Worm (Caenorhabditis elegans): Measurements from ENCODE around the gene git-1.

Gene git-1

ce11 chrX:10553048-10553447, 28.4 kb downstream of the git-1 start:
- no peak for TF ChIP-seq klf-2 (GFP tag; conservative IDR thresholded peaks at IDR 0.05)
- no peak for TF ChIP-seq tab-1 (GFP tag; IDR thresholded peaks at IDR 0.05)
- no peak for TF ChIP-seq med-1 (GFP tag; optimal IDR thresholded peaks at IDR 0.05; ENCODE audit: insufficient read depth)
- TF ChIP-seq flt-1 (GFP tag; IDR thresholded peaks at IDR 0.05) = no peak
- TF ChIP-seq ztf-29 (GFP tag; IDR thresholded peaks at IDR 0.05) = no peak
- no peak for TF ChIP-seq T22C8.4 (GFP tag; IDR thresholded peaks at IDR 0.05)
- no peak for TF ChIP-seq ztf-23 (GFP tag; IDR thresholded peaks at IDR 0.05)
- no peak for TF ChIP-seq ref-1 (GFP tag; conservative IDR thresholded peaks at IDR 0.05)
- TF ChIP-seq cog-1 (tag; optimal IDR thresholded peaks at IDR 0.05) = no peak

- peak; percentile 69 for TF ChIP-seq flt-1 (GFP tag; IDR thresholded peaks at IDR 0.05)
- TF ChIP-seq cog-1 (tag; optimal IDR thresholded peaks at IDR 0.05) = peak; percentile 85
- peak; percentile 79 for TF ChIP-seq ztf-23 (GFP tag; IDR thresholded peaks at IDR 0.05)
- peak; percentile 65 for TF ChIP-seq T22C8.4 (GFP tag; IDR thresholded peaks at IDR 0.05)
- TF ChIP-seq tab-1 (GFP tag; IDR thresholded peaks at IDR 0.05) = peak; percentile 26; the same call in 1 of the 2 replicates
- no peak for TF ChIP-seq med-1 (GFP tag; optimal IDR thresholded peaks at IDR 0.05; ENCODE audit: insufficient read depth)
- no peak for TF ChIP-seq ztf-29 (GFP tag; IDR thresholded peaks at IDR 0.05)
These were observed 30.7 kb downstream of the git-1 start, which contains the start of gene syd-2 for ce11 chrX:10555189-10555964. syd-2 (minus strand) TSS chrX:10555239.

- TF ChIP-seq T22C8.4 (GFP tag; IDR thresholded peaks at IDR 0.05) (no peak), tab-1 (GFP tag; IDR thresholded peaks at IDR 0.05) (no peak), klf-2 (GFP tag; conservative IDR thresholded peaks at IDR 0.05) (no peak), ztf-23 (GFP tag; IDR thresholded peaks at IDR 0.05) (no peak), flt-1 (GFP tag; IDR thresholded peaks at IDR 0.05) (no peak), ref-1 (GFP tag; conservative IDR thresholded peaks at IDR 0.05) (no peak), cog-1 (tag; optimal IDR thresholded peaks at IDR 0.05) (no peak), med-1 (GFP tag; optimal IDR thresholded peaks at IDR 0.05; ENCODE audit: insufficient read depth) (no peak), ztf-29 (GFP tag; IDR thresholded peaks at IDR 0.05) (no peak)
These were observed 32.1 kb downstream of the git-1 start for ce11 chrX:10556764-10557163.

- TF ChIP-seq med-1 (GFP tag; optimal IDR thresholded peaks at IDR 0.05; ENCODE audit: insufficient read depth) = no peak
- TF ChIP-seq flt-1 (GFP tag; IDR thresholded peaks at IDR 0.05) = no peak
- no peak for TF ChIP-seq ref-1 (GFP tag; conservative IDR thresholded peaks at IDR 0.05)
- no peak for TF ChIP-seq ztf-29 (GFP tag; IDR thresholded peaks at IDR 0.05)
- TF ChIP-seq ztf-23 (GFP tag; IDR thresholded peaks at IDR 0.05) = no peak
- no peak for TF ChIP-seq T22C8.4 (GFP tag; IDR thresholded peaks at IDR 0.05)
- no peak for TF ChIP-seq cog-1 (tag; optimal IDR thresholded peaks at IDR 0.05)
- TF ChIP-seq tab-1 (GFP tag; IDR thresholded peaks at IDR 0.05) = no peak
- TF ChIP-seq klf-2 (GFP tag; conservative IDR thresholded peaks at IDR 0.05) = no peak
These were observed 34.5 kb downstream of the git-1 start, which contains the start of gene F59F5.7 for ce11 chrX:10559203-10559602. F59F5.7 (plus strand) TSS chrX:10559503.

- no peak for TF ChIP-seq tab-1 (GFP tag; IDR thresholded peaks at IDR 0.05)
- no peak for TF ChIP-seq klf-2 (GFP tag; conservative IDR thresholded peaks at IDR 0.05)
- TF ChIP-seq cog-1 (tag; optimal IDR thresholded peaks at IDR 0.05) = no peak
- TF ChIP-seq T22C8.4 (GFP tag; IDR thresholded peaks at IDR 0.05) = no peak
- TF ChIP-seq med-1 (GFP tag; optimal IDR thresholded peaks at IDR 0.05; ENCODE audit: insufficient read depth) = no peak
- TF ChIP-seq ztf-29 (GFP tag; IDR thresholded peaks at IDR 0.05) = no peak
- TF ChIP-seq ref-1 (GFP tag; conservative IDR thresholded peaks at IDR 0.05) = no peak
- no peak for TF ChIP-seq ztf-23 (GFP tag; IDR thresholded peaks at IDR 0.05)
- no peak for TF ChIP-seq flt-1 (GFP tag; IDR thresholded peaks at IDR 0.05)
These were observed 42.1 kb downstream of the git-1 start for ce11 chrX:10566775-10567174.

ce11 chrX:10568385-10569149, 43.9 kb downstream of the git-1 start:
- TF ChIP-seq klf-2 (GFP tag; conservative IDR thresholded peaks at IDR 0.05) = no peak
- TF ChIP-seq T22C8.4 (GFP tag; IDR thresholded peaks at IDR 0.05) = peak; percentile 97
- peak; percentile 93 for TF ChIP-seq cog-1 (tag; optimal IDR thresholded peaks at IDR 0.05)
- peak; percentile 11 for TF ChIP-seq med-1 (GFP tag; optimal IDR thresholded peaks at IDR 0.05; ENCODE audit: insufficient read depth)
- peak; percentile 92 for TF ChIP-seq ztf-29 (GFP tag; IDR thresholded peaks at IDR 0.05)
- TF ChIP-seq flt-1 (GFP tag; IDR thresholded peaks at IDR 0.05) = no peak
- TF ChIP-seq tab-1 (GFP tag; IDR thresholded peaks at IDR 0.05) = peak; percentile 67; the same call in 1 of the 2 replicates
- peak; percentile 41; the same call in 1 of the 2 replicates for TF ChIP-seq ref-1 (GFP tag; conservative IDR thresholded peaks at IDR 0.05)
- TF ChIP-seq ztf-23 (GFP tag; IDR thresholded peaks at IDR 0.05) = peak; percentile 56

- TF ChIP-seq ztf-29 (GFP tag; IDR thresholded peaks at IDR 0.05) (no peak), klf-2 (GFP tag; conservative IDR thresholded peaks at IDR 0.05) (no peak)
These were observed 44.5 kb downstream of the git-1 start, which contains the start of gene bet-2 for ce11 chrX:10569185-10569584. bet-2 (plus strand) TSS chrX:10569273.

ce11 chrX:10576410-10576809, 51.7 kb downstream of the git-1 start:
- TF ChIP-seq ref-1 (GFP tag; conservative IDR thresholded peaks at IDR 0.05) = no peak
- no peak for TF ChIP-seq klf-2 (GFP tag; conservative IDR thresholded peaks at IDR 0.05)
- no peak for TF ChIP-seq ztf-23 (GFP tag; IDR thresholded peaks at IDR 0.05)
- no peak for TF ChIP-seq T22C8.4 (GFP tag; IDR thresholded peaks at IDR 0.05)
- TF ChIP-seq cog-1 (tag; optimal IDR thresholded peaks at IDR 0.05) = peak; percentile 14
- TF ChIP-seq ztf-29 (GFP tag; IDR thresholded peaks at IDR 0.05) = no peak

- TF ChIP-seq ref-1 (GFP tag; conservative IDR thresholded peaks at IDR 0.05) = no peak
- TF ChIP-seq klf-2 (GFP tag; conservative IDR thresholded peaks at IDR 0.05) = no peak
- TF ChIP-seq flt-1 (GFP tag; IDR thresholded peaks at IDR 0.05) = no peak
- no peak for TF ChIP-seq tab-1 (GFP tag; IDR thresholded peaks at IDR 0.05)
- TF ChIP-seq ztf-29 (GFP tag; IDR thresholded peaks at IDR 0.05) = no peak
- TF ChIP-seq med-1 (GFP tag; optimal IDR thresholded peaks at IDR 0.05; ENCODE audit: insufficient read depth) = no peak
- no peak for TF ChIP-seq cog-1 (tag; optimal IDR thresholded peaks at IDR 0.05)
- TF ChIP-seq ztf-23 (GFP tag; IDR thresholded peaks at IDR 0.05) = no peak
- TF ChIP-seq T22C8.4 (GFP tag; IDR thresholded peaks at IDR 0.05) = no peak
These were observed 52.2 kb downstream of the git-1 start, which contains the start of gene nhx-5 for ce11 chrX:10576872-10577271. nhx-5 (plus strand) TSS chrX:10576953.

Data from whole organism, midembryonic.